Worm (Caenorhabditis elegans) whole organism, L3 larva: Measurements from ENCODE around the gene lrpc-1.

Source experiments
- ZK546.5 ChIP-seq: sonication (generic microtip); optimal IDR thresholded peaks from 2 replicates; lab custom pipeline; 2017; ENCODE audit warnings: missing biosample characterization, missing genetic modification characterization
- ceh-28 ChIP-seq: fragments of 150-350 bp; optimal IDR thresholded peaks from 2 replicates; lab custom pipeline; 2014; ENCODE audit warnings: missing biosample characterization, missing genetic modification reagents, missing genetic modification characterization
- ceh-9 ChIP-seq: sonication (generic microtip); optimal IDR thresholded peaks from 2 replicates; lab custom pipeline; 2018; ENCODE audit warnings: missing biosample characterization, missing genetic modification characterization
- elt-3 ChIP-seq, 3 experiments: fragments of 150-350 bp in 1 of 3; sonication (generic microtip) in 2 of 3; optimal IDR thresholded peaks; 2 replicates in 2 of 3; 4 replicates in 1 of 3; lab custom pipeline; 2014 to 2017; ENCODE audit warnings: missing biosample characterization in 3 of 3, missing genetic modification characterization in 3 of 3
- mdl-1 ChIP-seq: fragments of 150-350 bp; optimal IDR thresholded peaks from 2 replicates; lab custom pipeline; 2014; ENCODE audit warnings: missing biosample characterization, missing genetic modification characterization
- nhr-11 ChIP-seq: fragments of 150-350 bp; optimal IDR thresholded peaks from 2 replicates; lab custom pipeline; 2014; ENCODE audit warnings: missing biosample characterization, missing genetic modification characterization
- nhr-12 ChIP-seq: fragments of 150-350 bp; optimal IDR thresholded peaks from 2 replicates; lab custom pipeline; 2014; ENCODE audit warnings: missing biosample characterization, missing genetic modification characterization
- nhr-77 ChIP-seq: fragments of 150-350 bp; optimal IDR thresholded peaks from 2 replicates; lab custom pipeline; 2014; ENCODE audit warnings: missing biosample characterization, missing genetic modification characterization
- pha-4 ChIP-seq: fragments of 150-350 bp; optimal IDR thresholded peaks from 2 replicates; lab custom pipeline; 2014; ENCODE audit warnings: missing biosample characterization, missing genetic modification reagents, missing genetic modification characterization
- pqm-1 ChIP-seq: fragments of 150-350 bp; optimal IDR thresholded peaks from 2 replicates; lab custom pipeline; 2017; ENCODE audit warnings: missing biosample characterization, missing genetic modification characterization, inconsistent platforms
- snpc-4 ChIP-seq: fragments of 150-350 bp; optimal IDR thresholded peaks from 2 replicates; lab custom pipeline; 2014; ENCODE audit warnings: missing biosample characterization, missing genetic modification characterization
- tbx-2 ChIP-seq: sonication (generic microtip); optimal IDR thresholded peaks from 2 replicates; lab custom pipeline; 2016; ENCODE audit warnings: mild to moderate bottlenecking, missing genetic modification characterization, missing compliant biosample characterization
- unc-39 ChIP-seq: sonication (generic microtip); optimal IDR thresholded peaks from 4 replicates; lab custom pipeline; 2017; ENCODE audit warnings: missing biosample characterization, missing genetic modification characterization
- unc-62 ChIP-seq: fragments of 150-350 bp; sonication (generic microtip); optimal IDR thresholded peaks from 4 replicates; lab custom pipeline; 2014; ENCODE audit warnings: missing biosample characterization, missing genetic modification reagents, missing genetic modification characterization

DNA sequence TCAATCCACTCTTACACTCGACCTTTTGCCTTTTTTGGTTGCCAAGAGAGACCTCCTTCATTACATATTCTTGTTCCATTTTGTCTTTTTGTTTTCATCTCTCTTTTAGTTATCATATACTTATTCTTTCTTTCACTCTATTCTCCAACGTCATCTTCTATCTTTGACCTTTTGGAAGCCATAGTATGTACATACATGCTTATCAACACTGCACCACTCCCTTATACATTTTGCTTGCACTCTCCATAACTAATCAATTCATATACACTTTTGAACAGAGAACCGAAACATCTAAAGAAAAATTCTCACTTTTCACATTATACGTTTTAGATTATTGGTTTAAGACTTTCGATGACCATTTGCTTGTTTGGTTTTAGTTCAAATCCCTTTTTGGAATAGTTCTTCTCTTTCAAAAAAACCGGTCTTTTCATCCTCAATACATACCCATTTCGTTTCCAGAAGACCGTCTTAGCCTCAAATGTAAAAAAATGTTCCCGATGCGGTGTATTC, 41.0 kb upstream of the lrpc-1 start, which contains the start of gene hex-2:
- no peak for TF ChIP-seq elt-3 (tag; optimal IDR thresholded peaks at IDR 0.05; lab: Kevin White, UChicago)
- TF ChIP-seq mdl-1 (tag; lab: Kevin White, UChicago) = no peak
- no peak for TF ChIP-seq nhr-12
- no peak for TF ChIP-seq unc-39
- TF ChIP-seq ceh-9 (tag; lab: Kevin White, UChicago) = no peak
- TF ChIP-seq nhr-11 (tag; lab: Kevin White, UChicago) = no peak
- peak; percentile 13 for TF ChIP-seq pha-4 (tag; lab: Kevin White, UChicago)
- TF ChIP-seq nhr-77 (tag; lab: Kevin White, UChicago) = no peak
- no peak for TF ChIP-seq ceh-28 (tag; lab: Kevin White, UChicago)
- peak; percentile 56 for TF ChIP-seq pqm-1 (tag; lab: Kevin White, UChicago)
- no peak for TF ChIP-seq ZK546.5 (tag; lab: Kevin White, UChicago)
- no peak for TF ChIP-seq snpc-4 (tag; lab: Kevin White, UChicago)
- no peak for TF ChIP-seq tbx-2 (tag; lab: Kevin White, UChicago)
- no peak for TF ChIP-seq unc-62 (GFP tag; lab: Kevin White, UChicago)
